Worm (Caenorhabditis elegans): Measurements from ENCODE around the gene T23B12.6.

Gene T23B12.6

ce11 chrV:8495965-8496364, 35.7 kb upstream of the T23B12.6 start (continued):
- TF ChIP-seq hif-1 (tag; optimal IDR thresholded peaks at IDR 0.05) (no peak), spr-3 (GFP tag; optimal IDR thresholded peaks at IDR 0.05) (peak; percentile 7), spr-1 (tag; optimal IDR thresholded peaks at IDR 0.05) (no peak), jun-1 (tag; optimal IDR thresholded peaks at IDR 0.05) (no peak), R02D3.7 (tag; optimal IDR thresholded peaks at IDR 0.05) (no peak), arid-1 (GFP tag; conservative IDR thresholded peaks at IDR 0.05) (peak; percentile 43; the same call in 1 of the 2 replicates), Y5F2A.4 (GFP tag; optimal IDR thresholded peaks at IDR 0.05) (no peak), nhr-111 (GFP tag; optimal IDR thresholded peaks at IDR 0.05) (peak; percentile 15), rbr-2 (tag; optimal IDR thresholded peaks at IDR 0.05) (no peak), saeg-2 (GFP tag; IDR thresholded peaks at IDR 0.05) (no peak), daf-19 (GFP tag; conservative IDR thresholded peaks at IDR 0.05) (peak; percentile 70), madf-5 (GFP tag; IDR thresholded peaks at IDR 0.05) (no peak), tra-1 (GFP tag; IDR thresholded peaks at IDR 0.05) (peak; percentile 46; the same call in 1 of the 2 replicates), gei-8 (GFP tag; optimal IDR thresholded peaks at IDR 0.05) (peak; percentile 38), nhr-41 (GFP tag; IDR thresholded peaks at IDR 0.05) (peak; percentile 50; the same call in 1 of the 2 replicates), nhr-25 (tag; optimal IDR thresholded peaks at IDR 0.05; ENCODE audit: borderline replicate concordance, insufficient read depth) (no peak), lin-39 (tag; optimal IDR thresholded peaks at IDR 0.05) (no peak), ZK546.5 (tag; optimal IDR thresholded peaks at IDR 0.05) (no peak), F49E8.2 (tag; optimal IDR thresholded peaks at IDR 0.05; ENCODE audit: borderline replicate concordance) (no peak), daf-16 (GFP tag; optimal IDR thresholded peaks at IDR 0.05) (peak in 1 of 2 experiments; percentile 55), daf-16 (tag; optimal IDR thresholded peaks at IDR 0.05) (peak; percentile 66), dmd-6 (GFP tag; IDR thresholded peaks at IDR 0.05) (peak; percentile 34; the same call in 1 of the 2 replicates), daf-8 (GFP tag; IDR thresholded peaks at IDR 0.05) (no peak), F37D6.2 (tag; optimal IDR thresholded peaks at IDR 0.05) (no peak), attf-4 (tag; optimal IDR thresholded peaks at IDR 0.05) (no peak), egl-43 (GFP tag; IDR thresholded peaks at IDR 0.05) (peak; percentile 83), mep-1 (tag; optimal IDR thresholded peaks at IDR 0.05) (peak; percentile 36), ceh-32 (tag; optimal IDR thresholded peaks at IDR 0.05; ENCODE audit: poor library complexity) (no peak), nhr-48 (tag; optimal IDR thresholded peaks at IDR 0.05) (no peak), pha-4 (GFP tag; IDR thresholded peaks at IDR 0.05) (peak; percentile 65), pha-4 (tag; optimal IDR thresholded peaks at IDR 0.05) (no peak), F44E2.7 (GFP tag; IDR thresholded peaks at IDR 0.05) (0 out of 2 replicates have a peak, but pooled peaks have one; percentile 20), dve-1 (tag; optimal IDR thresholded peaks at IDR 0.05; ENCODE audit: insufficient read depth) (no peak), ctbp-1 (GFP tag; IDR thresholded peaks at IDR 0.05) (peak; percentile 72), madf-9 (GFP tag; conservative IDR thresholded peaks at IDR 0.05) (0 out of 2 replicates have a peak, but pooled peaks have one; percentile 32), ztf-11 (tag; optimal IDR thresholded peaks at IDR 0.05) (no peak), ceh-62 (tag; optimal IDR thresholded peaks at IDR 0.05) (no peak), tag-97 (GFP tag; IDR thresholded peaks at IDR 0.05) (no peak), mxl-2 (GFP tag; conservative IDR thresholded peaks at IDR 0.05) (no peak), F26F4.8 (GFP tag; conservative IDR thresholded peaks at IDR 0.05) (0 out of 2 replicates have a peak, but pooled peaks have one; percentile 41), lsy-2 (tag; optimal IDR thresholded peaks at IDR 0.05) (no peak), dmd-9 (GFP tag; IDR thresholded peaks at IDR 0.05) (no peak), lin-13 (GFP tag; optimal IDR thresholded peaks at IDR 0.05) (no peak), hmg-1.1 (GFP tag; IDR thresholded peaks at IDR 0.05) (0 out of 2 replicates have a peak, but pooled peaks have one; percentile 45), nhr-42 (GFP tag; IDR thresholded peaks at IDR 0.05) (peak; percentile 61; the same call in 1 of the 2 replicates), ZK337.2 (GFP tag; IDR thresholded peaks at IDR 0.05) (no peak), ceh-82 (tag; optimal IDR thresholded peaks at IDR 0.05) (no peak), php-3 (GFP tag; IDR thresholded peaks at IDR 0.05) (peak; percentile 56; the same call in 1 of the 2 replicates), T26A8.4 (GFP tag; IDR thresholded peaks at IDR 0.05) (no peak), unc-130 (GFP tag; optimal IDR thresholded peaks at IDR 0.05) (peak; percentile 36)
